Worm (Caenorhabditis elegans) whole organism, dauer: ENCODE measurements around the gene C55A6.4.

Experiments used
- unc-62 ChIP-seq: sonication (generic microtip); optimal IDR thresholded peaks from 2 replicates; lab custom pipeline; 2017; ENCODE audit warnings: missing biosample characterization, missing genetic modification reagents, missing genetic modification characterization

Gene C55A6.4

ce11 chrV:11517789-11518188, at the start of gene C55A6.4:
Gene C55A6.4, minus strand, starts transcription at chrV:11517889.
- TF ChIP-seq unc-62 (GFP tag; lab: Kevin White, UChicago), result no peak

- TF ChIP-seq unc-62 (GFP tag; lab: Kevin White, UChicago), result no peak
Measured at ce11 chrV:11564573-11564972, 46.9 kb upstream of the C55A6.4 start, which contains the start of gene srx-87. Gene srx-87, plus strand, starts transcription at chrV:11564873.

- no peak for TF ChIP-seq unc-62 (GFP tag; lab: Kevin White, UChicago)
Measured at ce11 chrV:11562643-11563042, 45.0 kb upstream of the C55A6.4 start, which contains the start of gene srx-86. Gene srx-86, plus strand, starts transcription at chrV:11562943.

ce11 chrV:11554260-11554659, 36.6 kb upstream of the C55A6.4 start, which contains the start of gene duo-1:
Gene duo-1, plus strand, starts transcription at chrV:11554630.
- TF ChIP-seq unc-62 (GFP tag; lab: Kevin White, UChicago), result no peak

- no peak for TF ChIP-seq unc-62 (GFP tag; lab: Kevin White, UChicago)
Measured at ce11 chrV:11552379-11552778, 34.7 kb upstream of the C55A6.4 start, which contains the start of gene srx-85. Gene srx-85, plus strand, starts transcription at chrV:11552679.

- no peak for TF ChIP-seq unc-62 (GFP tag; lab: Kevin White, UChicago)
Measured at ce11 chrV:11548914-11549406, 31.3 kb upstream of the C55A6.4 start, which contains the start of the genes F38B7.17 and F38B7.3. Gene F38B7.17, minus strand, starts transcription at chrV:11548964. Gene F38B7.3, plus strand, starts transcription at chrV:11549107.

ce11 chrV:11546795-11547194, 29.1 kb upstream of the C55A6.4 start, which contains the start of gene F38B7.11:
Gene F38B7.11, plus strand, starts transcription at chrV:11547095.
- TF ChIP-seq unc-62 (GFP tag; lab: Kevin White, UChicago), result no peak

- no peak for TF ChIP-seq unc-62 (GFP tag; lab: Kevin White, UChicago)
Measured at ce11 chrV:11545227-11545626, 27.5 kb upstream of the C55A6.4 start, which contains the start of gene F38B7.10. Gene F38B7.10, plus strand, starts transcription at chrV:11545527.

ce11 chrV:11543564-11543963, 25.9 kb upstream of the C55A6.4 start, which contains the start of gene F38B7.2:
Gene F38B7.2, plus strand, starts transcription at chrV:11543963.
- no peak for TF ChIP-seq unc-62 (GFP tag; lab: Kevin White, UChicago)

ce11 chrV:11541284-11541683, 23.6 kb upstream of the C55A6.4 start:
- TF ChIP-seq unc-62 (GFP tag; lab: Kevin White, UChicago), result no peak

- no peak for TF ChIP-seq unc-62 (GFP tag; lab: Kevin White, UChicago)
Measured at ce11 chrV:11539502-11539901, 21.8 kb upstream of the C55A6.4 start.

- no peak for TF ChIP-seq unc-62 (GFP tag; lab: Kevin White, UChicago)
Measured at ce11 chrV:11536667-11537066, 19.0 kb upstream of the C55A6.4 start.

- no peak for TF ChIP-seq unc-62 (GFP tag; lab: Kevin White, UChicago)
Measured at ce11 chrV:11535504-11536062, 17.9 kb upstream of the C55A6.4 start.

ce11 chrV:11534495-11535189, 17.0 kb upstream of the C55A6.4 start:
- no peak for TF ChIP-seq unc-62 (GFP tag; lab: Kevin White, UChicago)

ce11 chrV:11533365-11533949, 15.8 kb upstream of the C55A6.4 start:
- TF ChIP-seq unc-62 (GFP tag; lab: Kevin White, UChicago), result no peak

- no peak for TF ChIP-seq unc-62 (GFP tag; lab: Kevin White, UChicago)
Measured at ce11 chrV:11532964-11533363, 15.3 kb upstream of the C55A6.4 start.
